Worm (Caenorhabditis elegans) whole organism, late embryonic: ENCODE results near the gene tre-5.

ENCODE experiments used
- C08G9.2 ChIP-seq: sonication (generic microtip); optimal IDR thresholded peaks from 2 replicates; lab custom pipeline; 2016; ENCODE audit warnings: mild to moderate bottlenecking, missing genetic modification characterization, moderate library complexity, missing compliant biosample characterization
- K02D7.2 ChIP-seq: sonication (generic microtip); optimal IDR thresholded peaks from 2 replicates; lab custom pipeline; 2017; ENCODE audit warnings: mild to moderate bottlenecking, missing genetic modification characterization, missing compliant biosample characterization
- K09A11.1 ChIP-seq: sonication (generic microtip); optimal IDR thresholded peaks from 2 replicates; lab custom pipeline; 2017; ENCODE audit warnings: antibody characterized with exemption, mild to moderate bottlenecking, missing genetic modification characterization, missing compliant biosample characterization; ENCODE audit not compliant: insufficient read depth
- Y22D7AL.16 ChIP-seq: sonication (generic microtip); optimal IDR thresholded peaks from 2 replicates; lab custom pipeline; 2016; ENCODE audit warnings: missing genetic modification characterization, missing compliant biosample characterization
- ahr-1 ChIP-seq: sonication (generic microtip); optimal IDR thresholded peaks from 2 replicates; lab custom pipeline; 2016; ENCODE audit warnings: missing genetic modification characterization, missing compliant biosample characterization
- ama-1 ChIP-seq: fragments of 150-350 bp; optimal IDR thresholded peaks from 2 replicates; lab custom pipeline; 2014
- ceh-18 ChIP-seq: sonication (generic microtip); optimal IDR thresholded peaks from 2 replicates; lab custom pipeline; 2016; ENCODE audit warnings: missing genetic modification characterization, missing compliant biosample characterization
- ceh-19 ChIP-seq: fragments of 200-800 bp; sonication (Bioruptor generic); optimal IDR thresholded peaks from 2 replicates; lab custom pipeline; 2018; ENCODE audit warnings: mild to moderate bottlenecking, missing genetic modification characterization, missing compliant biosample characterization
- ceh-22 ChIP-seq: sonication (generic microtip); optimal IDR thresholded peaks from 2 replicates; lab custom pipeline; 2017; ENCODE audit warnings: missing biosample characterization, missing genetic modification characterization
- ceh-24 ChIP-seq: sonication (generic microtip); optimal IDR thresholded peaks from 2 replicates; lab custom pipeline; 2016; ENCODE audit warnings: mild to moderate bottlenecking, missing genetic modification characterization, missing compliant biosample characterization
- ceh-30 ChIP-seq: fragments of 150-350 bp; optimal IDR thresholded peaks from 2 replicates; lab custom pipeline; 2014; ENCODE audit warnings: missing biosample characterization, missing genetic modification characterization
- ceh-31 ChIP-seq: sonication (generic microtip); optimal IDR thresholded peaks from 2 replicates; lab custom pipeline; 2016; ENCODE audit warnings: missing genetic modification characterization, missing compliant biosample characterization
- ceh-34 ChIP-seq: sonication (generic microtip); optimal IDR thresholded peaks from 2 replicates; lab custom pipeline; 2016; ENCODE audit warnings: mild to moderate bottlenecking, missing genetic modification characterization, missing compliant biosample characterization
- ceh-48 ChIP-seq: sonication (generic microtip); optimal IDR thresholded peaks from 2 replicates; lab custom pipeline; 2016; ENCODE audit warnings: missing genetic modification characterization, inconsistent platforms, missing compliant biosample characterization
- ceh-6 ChIP-seq: fragments of 200-800 bp; sonication (Bioruptor generic); optimal IDR thresholded peaks from 2 replicates; lab custom pipeline; 2018; ENCODE audit warnings: mild to moderate bottlenecking, missing genetic modification characterization, missing compliant biosample characterization
- che-1 ChIP-seq: sonication (generic microtip); optimal IDR thresholded peaks from 2 replicates; lab custom pipeline; 2016; ENCODE audit warnings: mild to moderate bottlenecking, missing genetic modification characterization, missing compliant biosample characterization
- elt-2 ChIP-seq: sonication (generic microtip); optimal IDR thresholded peaks from 2 replicates; lab custom pipeline; 2016; ENCODE audit warnings: missing genetic modification reagents, missing genetic modification characterization, missing compliant biosample characterization
- elt-4 ChIP-seq: sonication (generic microtip); optimal IDR thresholded peaks from 2 replicates; lab custom pipeline; 2016; ENCODE audit warnings: missing genetic modification characterization, missing compliant biosample characterization
- ets-4 ChIP-seq: sonication (generic microtip); optimal IDR thresholded peaks from 2 replicates; lab custom pipeline; 2016; ENCODE audit warnings: missing genetic modification characterization, missing compliant biosample characterization
- hlh-8 ChIP-seq: sonication (generic microtip); optimal IDR thresholded peaks from 2 replicates; lab custom pipeline; 2016; ENCODE audit warnings: missing genotype, missing genetic modification characterization, missing compliant biosample characterization
- lin-11 ChIP-seq: fragments of 200-800 bp; sonication (Bioruptor generic); optimal IDR thresholded peaks from 2 replicates; lab custom pipeline; 2018; ENCODE audit warnings: mild to moderate bottlenecking, missing genetic modification characterization, missing compliant biosample characterization
- madf-2 ChIP-seq: sonication (generic microtip); optimal IDR thresholded peaks from 2 replicates; lab custom pipeline; 2017; ENCODE audit warnings: missing genetic modification characterization, missing compliant biosample characterization
- mec-3 ChIP-seq: sonication (generic microtip); optimal IDR thresholded peaks from 2 replicates; lab custom pipeline; 2016; ENCODE audit warnings: borderline replicate concordance, missing genetic modification characterization, missing compliant biosample characterization
- nfya-1 ChIP-seq: sonication (generic microtip); optimal IDR thresholded peaks from 2 replicates; lab custom pipeline; 2017; ENCODE audit warnings: missing genetic modification characterization, mild to moderate bottlenecking, missing compliant biosample characterization, antibody characterized with exemption, moderate library complexity
- nhr-11 ChIP-seq: fragments of 150-350 bp; optimal IDR thresholded peaks from 2 replicates; lab custom pipeline; 2014; ENCODE audit warnings: missing biosample characterization, missing genetic modification characterization
- nhr-232 ChIP-seq: sonication (generic microtip); optimal IDR thresholded peaks from 2 replicates; lab custom pipeline; 2016; ENCODE audit warnings: missing genetic modification characterization, missing compliant biosample characterization
- ref-2 ChIP-seq: sonication (generic microtip); optimal IDR thresholded peaks from 2 replicates; lab custom pipeline; 2016; ENCODE audit warnings: missing genetic modification characterization, missing compliant biosample characterization
- rnt-1 ChIP-seq: sonication (generic microtip); optimal IDR thresholded peaks from 2 replicates; lab custom pipeline; 2016; ENCODE audit warnings: missing genetic modification characterization, missing compliant biosample characterization
- sdc-2 ChIP-seq: sonication (generic microtip); optimal IDR thresholded peaks from 2 replicates; lab custom pipeline; 2016; ENCODE audit warnings: missing genotype, missing genetic modification characterization, missing compliant biosample characterization
- tbx-2 ChIP-seq: sonication (generic microtip); optimal IDR thresholded peaks from 2 replicates; lab custom pipeline; 2016; ENCODE audit warnings: missing genetic modification characterization, missing compliant biosample characterization
- tbx-7 ChIP-seq: sonication (generic microtip); optimal IDR thresholded peaks from 2 replicates; lab custom pipeline; 2016; ENCODE audit warnings: missing genotype, missing genetic modification characterization, missing compliant biosample characterization
- ttx-3 ChIP-seq: sonication (generic microtip); optimal IDR thresholded peaks from 2 replicates; lab custom pipeline; 2016; ENCODE audit warnings: missing genetic modification reagents, missing genetic modification characterization, missing compliant biosample characterization
- unc-3 ChIP-seq, 2 experiments: fragments of 200-800 bp in 1 of 2; sonication (Bioruptor generic) in 1 of 2; sonication (generic microtip) in 1 of 2; conservative IDR thresholded peaks in 1 of 2; optimal IDR thresholded peaks in 1 of 2; 2 replicates each; pipeline versions ENCODE4 v1.3.6 to Lab custom; 2016 to 2022; ENCODE audit warnings: missing compliant biosample characterization in 2 of 2, missing genetic modification characterization in 2 of 2, missing genetic modification reagents in 1 of 2
- unc-42 ChIP-seq: sonication (generic microtip); optimal IDR thresholded peaks from 2 replicates; lab custom pipeline; 2016; ENCODE audit warnings: missing genotype, missing genetic modification characterization, missing compliant biosample characterization
- unc-86 ChIP-seq: sonication (generic microtip); optimal IDR thresholded peaks from 2 replicates; lab custom pipeline; 2016; ENCODE audit warnings: missing genetic modification characterization, missing compliant biosample characterization
- ztf-16 ChIP-seq: sonication (generic microtip); optimal IDR thresholded peaks from 2 replicates; lab custom pipeline; 2017; ENCODE audit warnings: missing genetic modification characterization, missing compliant biosample characterization

The tre-5 gene

ce11 chrII:24559-24998 is 30.5 kb downstream of the tre-5 start, which contains the start of gene enee-1:
enee-1 (plus strand) TSS chrII:24666.
- no peak for TF ChIP-seq ets-4 (tag; lab: Kevin White, UChicago)
- TF ChIP-seq ahr-1 (tag; lab: Kevin White, UChicago) = no peak
- TF ChIP-seq C08G9.2 (tag; lab: Kevin White, UChicago) = no peak
- peak; percentile 53 for TF ChIP-seq rnt-1
- TF ChIP-seq nhr-11 (tag; lab: Kevin White, UChicago) = no peak
- TF ChIP-seq ceh-24 (tag; lab: Kevin White, UChicago) = no peak
- TF ChIP-seq ceh-6 (GFP tag; lab: Kevin White, UChicago) = no peak
- TF ChIP-seq ceh-30 (tag; lab: Kevin White, UChicago) = peak; percentile 68
- peak; percentile 25 for TF ChIP-seq tbx-2
- TF ChIP-seq Y22D7AL.16 (tag; lab: Kevin White, UChicago) = no peak
- TF ChIP-seq K09A11.1 (tag; lab: Kevin White, UChicago) = no peak
- peak; percentile 29 for TF ChIP-seq ceh-48 (tag; lab: Kevin White, UChicago)
- TF ChIP-seq unc-86 = no peak
- TF ChIP-seq ceh-31 (tag; lab: Kevin White, UChicago) = peak; percentile 21
- no peak for TF ChIP-seq ceh-19
- TF ChIP-seq ceh-18 (tag; lab: Kevin White, UChicago) = peak; percentile 8
- TF ChIP-seq che-1 = no peak
- TF ChIP-seq ttx-3 (tag; lab: Kevin White, UChicago) = no peak
- TF ChIP-seq madf-2 (tag; lab: Kevin White, UChicago) = no peak
- no peak for TF ChIP-seq nhr-232 (tag; lab: Kevin White, UChicago)
- TF ChIP-seq nfya-1 = peak; percentile 54
- TF ChIP-seq, all 69 proteins: peak for 7

- TF ChIP-seq mec-3 (peak; percentile 37), ceh-34 (tag; lab: Kevin White, UChicago) (no peak)
Measured at ce11 chrII:23739-24138, 31.4 kb downstream of the tre-5 start.

ce11 chrII:23025-23424 is 32.1 kb downstream of the tre-5 start, which contains the start of gene sqt-2:
sqt-2 (plus strand) TSS chrII:23325.
- TF ChIP-seq elt-4 (tag; lab: Kevin White, UChicago) (no peak), ceh-48 (tag; lab: Kevin White, UChicago) (no peak), sdc-2 (no peak), tbx-2 (no peak), ceh-6 (GFP tag; lab: Kevin White, UChicago) (no peak), ceh-18 (tag; lab: Kevin White, UChicago) (no peak), Y22D7AL.16 (tag; lab: Kevin White, UChicago) (no peak), ama-1 (no peak)

ce11 chrII:21953-22352 is 33.2 kb downstream of the tre-5 start:
- TF ChIP-seq tbx-7 (tag; lab: Kevin White, UChicago) = no peak
- TF ChIP-seq unc-3 (GFP tag; conservative IDR thresholded peaks at IDR 0.05; lab: Robert Waterston, UW) = no peak
- no peak for TF ChIP-seq unc-3 (tag; optimal IDR thresholded peaks at IDR 0.05; lab: Kevin White, UChicago)
- no peak for TF ChIP-seq lin-11
- TF ChIP-seq K02D7.2 = no peak
- TF ChIP-seq elt-2 (tag; lab: Kevin White, UChicago) = no peak
- no peak for TF ChIP-seq ref-2 (tag; lab: Kevin White, UChicago)
- no peak for TF ChIP-seq unc-42 (tag; lab: Kevin White, UChicago)
- no peak for TF ChIP-seq hlh-8 (tag; lab: Kevin White, UChicago)
- no peak for TF ChIP-seq ceh-19
- no peak for TF ChIP-seq ceh-22 (tag; lab: Kevin White, UChicago)
- TF ChIP-seq elt-4 (tag; lab: Kevin White, UChicago) = no peak
- TF ChIP-seq ztf-16 = no peak
- TF ChIP-seq, all 69 proteins: peak for 0
